Fruit fly (Drosophila melanogaster) Kc167 (cell line): Measurements from ENCODE around the gene FASN2.

ENCODE experiments used
- Sin3A ChIP-seq: fragments of >200 bp; optimal IDR thresholded peaks from 2 replicates; lab custom pipeline; 2018; ENCODE audit warnings: missing external identifiers
- h ChIP-seq: fragments of >200 bp; optimal IDR thresholded peaks from 3 replicates; lab custom pipeline; 2018; ENCODE audit warnings: missing external identifiers
- insv ChIP-seq: fragments of >200 bp; optimal IDR thresholded peaks from 3 replicates; lab custom pipeline; 2018; ENCODE audit warnings: missing external identifiers
- psq ChIP-seq: fragments of >200 bp; optimal IDR thresholded peaks from 2 replicates; lab custom pipeline; 2017; ENCODE audit warnings: missing external identifiers
- ttk ChIP-seq: sonication (Bioruptor generic); optimal IDR thresholded peaks from 2 replicates; lab custom pipeline; 2017; ENCODE audit warnings: missing external identifiers

DNA sequence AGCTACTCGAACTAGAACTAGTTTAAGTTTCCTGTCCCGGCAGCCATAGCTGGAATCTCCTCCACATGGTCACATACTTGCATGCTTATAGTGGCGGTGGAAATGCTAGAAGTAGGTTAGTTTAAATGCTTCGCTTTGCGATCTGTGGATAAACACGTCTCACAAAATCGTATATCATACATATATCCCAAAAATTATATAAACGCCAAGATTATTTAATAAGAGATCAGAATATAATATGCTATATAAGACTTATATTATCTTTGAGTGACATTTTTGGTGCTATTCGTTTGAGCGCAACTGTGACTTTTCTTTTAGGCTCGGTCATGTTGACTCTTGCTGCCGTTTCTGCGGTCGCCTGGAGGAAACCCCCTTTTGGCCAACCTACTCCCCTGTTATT is 41.8 kb upstream of the FASN2 start:
- no peak for TF ChIP-seq ttk
- TF ChIP-seq Sin3A (lab: Kevin White, UChicago), result no peak
- no peak for TF ChIP-seq psq (lab: Kevin White, UChicago)
- TF ChIP-seq h (lab: Kevin White, UChicago), result no peak
- TF ChIP-seq insv, result no peak
